Worm (Caenorhabditis elegans): ENCODE data around the gene daf-6.

DNA sequence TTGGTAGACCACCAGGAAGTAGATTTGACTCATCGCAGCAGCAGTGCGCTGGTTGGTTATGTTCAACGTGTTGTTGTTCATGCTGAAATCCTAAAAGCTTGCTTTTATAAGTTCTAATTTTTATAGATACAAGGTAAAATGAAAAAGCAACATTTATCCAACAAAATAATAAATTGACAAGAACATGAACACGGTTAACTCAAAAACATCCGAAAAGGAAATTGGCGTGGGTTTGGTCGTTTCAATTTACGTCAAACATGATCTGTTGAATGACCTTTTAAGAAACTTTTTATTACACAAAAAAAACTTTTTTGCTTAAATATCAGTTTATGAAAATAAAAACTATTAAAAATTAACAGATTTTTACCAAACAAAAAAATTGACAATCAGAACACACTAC lies 40.6 kb downstream of the daf-6 start, which contains the start of gene ntr-2:
- TF ChIP-seq him-1 (tag; optimal IDR thresholded peaks at IDR 0.05) (no peak), dao-5 (tag; optimal IDR thresholded peaks at IDR 0.05) (no peak)

All from whole organism, L4/young adult.